Fruit fly (Drosophila melanogaster): Measurements from ENCODE around the gene CG14322.

CG14322 gene

dm6 chr3R:17617121-17617975 lies 30.1 kb upstream of the CG14322 start (continued):
- no peak for TF ChIP-seq esg (GFP tag; conservative IDR thresholded peaks at IDR 0.05)
- TF ChIP-seq CG12104 (GFP tag; optimal IDR thresholded peaks at IDR 0.05), result no peak
- no peak for TF ChIP-seq klu (GFP tag; IDR thresholded peaks at IDR 0.05)
- peak; percentile 93 for TF ChIP-seq Ets65A (GFP tag)
- TF ChIP-seq zfh1 (GFP tag; IDR thresholded peaks at IDR 0.05), result peak; percentile 63; the same call in 1 of the 3 replicates
- TF ChIP-seq CG17568 (GFP tag; optimal IDR thresholded peaks at IDR 0.05), result peak; percentile 39
- no peak for TF ChIP-seq HLHmδ (GFP tag; optimal IDR thresholded peaks at IDR 0.05)
- TF ChIP-seq lbe (GFP tag; optimal IDR thresholded peaks at IDR 0.05), result no peak
- TF ChIP-seq tio (GFP tag; optimal IDR thresholded peaks at IDR 0.05), result no peak
- TF ChIP-seq D19B (GFP tag; optimal IDR thresholded peaks at IDR 0.05), result no peak
- TF ChIP-seq Adf1 (GFP tag; IDR thresholded peaks at IDR 0.05), result no peak
- no peak for TF ChIP-seq NC2α (GFP tag; optimal IDR thresholded peaks at IDR 0.05)
- TF ChIP-seq grn (GFP tag; optimal IDR thresholded peaks at IDR 0.05), result no peak
- no peak for TF ChIP-seq CG1233 (GFP tag; optimal IDR thresholded peaks at IDR 0.05)
- TF ChIP-seq twi (tag; optimal IDR thresholded peaks at IDR 0.05), result no peak
- peak; percentile 20 for TF ChIP-seq grau (tag; optimal IDR thresholded peaks at IDR 0.05)
- TF ChIP-seq CG7372 (GFP tag; IDR thresholded peaks at IDR 0.05), result no peak
- TF ChIP-seq vvl (GFP tag; IDR thresholded peaks at IDR 0.05), result peak; percentile 38; the same call in 1 of the 2 replicates
- no peak for TF ChIP-seq Xrp1 (GFP tag; IDR thresholded peaks at IDR 0.05)
- peak; percentile 85 for TF ChIP-seq pita (GFP tag; optimal IDR thresholded peaks at IDR 0.05)
- no peak for TF ChIP-seq CG30020 (tag; optimal IDR thresholded peaks at IDR 0.05)
- peak; percentile 22 for TF ChIP-seq ind (GFP tag; optimal IDR thresholded peaks at IDR 0.05)
- TF ChIP-seq Bdp1 (GFP tag; optimal IDR thresholded peaks at IDR 0.05), result peak; percentile 97
- no peak for TF ChIP-seq CG5953 (GFP tag; IDR thresholded peaks at IDR 0.05)
- no peak for TF ChIP-seq CG7271 (tag; optimal IDR thresholded peaks at IDR 0.05)
- TF ChIP-seq CG15011 (GFP tag; optimal IDR thresholded peaks at IDR 0.05), result no peak
- peak; percentile 47; the same call in 1 of the 2 replicates for TF ChIP-seq unc-4 (GFP tag; IDR thresholded peaks at IDR 0.05; ENCODE audit: partially characterized antibody)
- no peak for TF ChIP-seq Ets97D (GFP tag; optimal IDR thresholded peaks at IDR 0.05)
- no peak for TF ChIP-seq GATAe (GFP tag; conservative IDR thresholded peaks at IDR 0.05)
- TF ChIP-seq CG33213 (GFP tag; optimal IDR thresholded peaks at IDR 0.05), result no peak
- TF ChIP-seq CG9932 (GFP tag; IDR thresholded peaks at IDR 0.05), result peak; percentile 53
- TF ChIP-seq CG10979 (tag; optimal IDR thresholded peaks at IDR 0.05), result peak; percentile 65
- no peak for TF ChIP-seq unpg (GFP tag; optimal IDR thresholded peaks at IDR 0.05)
- TF ChIP-seq Med (GFP tag), result peak; percentile 85
- TF ChIP-seq CG11695 (GFP tag; IDR thresholded peaks at IDR 0.05), result peak; percentile 11; the same call in 1 of the 3 replicates
- TF ChIP-seq CG16813 (GFP tag; IDR thresholded peaks at IDR 0.05; ENCODE audit: partially characterized antibody), result no peak
- TF ChIP-seq sr (GFP tag; IDR thresholded peaks at IDR 0.05), result no peak
- TF ChIP-seq sens (GFP tag), result peak; percentile 81
- peak; percentile 3 for TF ChIP-seq Myb (GFP tag; optimal IDR thresholded peaks at IDR 0.05)
- TF ChIP-seq run (tag; optimal IDR thresholded peaks at IDR 0.05), result no peak
- TF ChIP-seq Sin3A (optimal IDR thresholded peaks at IDR 0.05), result no peak
- no peak for TF ChIP-seq CG31441 (GFP tag; IDR thresholded peaks at IDR 0.05)
- no peak for TF ChIP-seq chm (GFP tag; IDR thresholded peaks at IDR 0.05)
- no peak for TF ChIP-seq CG4707 (GFP tag; optimal IDR thresholded peaks at IDR 0.05)
- TF ChIP-seq NfI (GFP tag; optimal IDR thresholded peaks at IDR 0.05), result peak; percentile 13
- TF ChIP-seq BtbVII (GFP tag; optimal IDR thresholded peaks at IDR 0.05), result no peak
- no peak for TF ChIP-seq ash1 (GFP tag; optimal IDR thresholded peaks at IDR 0.05)
- no peak for TF ChIP-seq Hr39 (optimal IDR thresholded peaks at IDR 0.05)
- no peak for TF ChIP-seq da (GFP tag; optimal IDR thresholded peaks at IDR 0.05)
- TF ChIP-seq trh (GFP tag; optimal IDR thresholded peaks at IDR 0.05), result no peak
- no peak for TF ChIP-seq fu2 (GFP tag; optimal IDR thresholded peaks at IDR 0.05)
